Fruit fly (Drosophila melanogaster) whole organism, pupa: Measurements from ENCODE around the gene Cka.

Experiments
- CG10348 ChIP-seq: fragments of 200-800 bp; sonication (Bioruptor generic); IDR thresholded peaks from 2 replicates; pipeline ENCODE4 v1.3.6; 2022; ENCODE audit warnings: missing biosample characterization, missing genetic modification characterization
- CG12605 ChIP-seq: fragments of 200-800 bp; sonication (Bioruptor generic); IDR thresholded peaks from 2 replicates; pipeline ENCODE4 v1.3.6; 2022; ENCODE audit warnings: missing biosample characterization, missing genetic modification characterization
- CG14655 ChIP-seq: fragments of 200-800 bp; sonication (Bioruptor generic); optimal IDR thresholded peaks from 3 replicates; lab custom pipeline; 2017; ENCODE audit warnings: mild to moderate bottlenecking, missing biosample characterization, missing genetic modification reagents, missing genetic modification characterization
- CG15710 ChIP-seq: fragments of 200-800 bp; sonication (Bioruptor generic); optimal IDR thresholded peaks from 2 replicates; lab custom pipeline; 2018; ENCODE audit warnings: missing biosample characterization, mild to moderate bottlenecking, missing genetic modification characterization, moderate library complexity
- CG32121 ChIP-seq: fragments of 200-800 bp; sonication (Bioruptor generic); IDR thresholded peaks from 2 replicates; pipeline ENCODE4 v1.3.6; 2022; ENCODE audit warnings: missing biosample characterization, missing genetic modification characterization
- CG34367 ChIP-seq: fragments of 200-800 bp; sonication (Bioruptor generic); optimal IDR thresholded peaks from 2 replicates; lab custom pipeline; 2018; ENCODE audit warnings: missing biosample characterization, mild to moderate bottlenecking, missing genetic modification characterization
- CG8159 ChIP-seq: fragments of 200-800 bp; sonication (Bioruptor generic); optimal IDR thresholded peaks from 3 replicates; lab custom pipeline; 2018; ENCODE audit warnings: missing biosample characterization, mild to moderate bottlenecking, missing genetic modification characterization, moderate library complexity
- CG9948 ChIP-seq: fragments of 200-800 bp; sonication (Bioruptor generic); optimal IDR thresholded peaks from 2 replicates; lab custom pipeline; 2018; ENCODE audit warnings: missing biosample characterization, mild to moderate bottlenecking, missing genetic modification characterization, moderate library complexity
- Ets98B ChIP-seq: fragments of 200-800 bp; sonication (Bioruptor generic); IDR thresholded peaks from 2 replicates; pipeline ENCODE4 v1.3.6; 2022; ENCODE audit warnings: missing biosample characterization, missing genetic modification characterization
- Snoo ChIP-seq: fragments of 200-800 bp; sonication (Bioruptor generic); optimal IDR thresholded peaks from 3 replicates; lab custom pipeline; 2017; ENCODE audit warnings: missing biosample characterization, mild to moderate bottlenecking, missing genetic modification characterization, inconsistent platforms

- no peak for TF ChIP-seq CG14655 (GFP tag; lab: Kevin White, UChicago)
- no peak for TF ChIP-seq Ets98B (GFP tag; lab: Robert Waterston, UW)
- no peak for TF ChIP-seq CG10348 (GFP tag; lab: Robert Waterston, UW)
- TF ChIP-seq CG15710 (tag; lab: Kevin White, UChicago), result no peak
- TF ChIP-seq CG8159 (tag; lab: Kevin White, UChicago), result no peak
- TF ChIP-seq CG34367 (tag; lab: Kevin White, UChicago), result no peak
- TF ChIP-seq CG9948 (tag; lab: Kevin White, UChicago), result no peak
- TF ChIP-seq Snoo (tag; lab: Kevin White, UChicago), result no peak
- TF ChIP-seq CG12605 (GFP tag; lab: Robert Waterston, UW), result no peak
- no peak for TF ChIP-seq CG32121 (GFP tag; lab: Robert Waterston, UW)
These were observed 26.4 kb upstream of the Cka start, which contains the start of gene Wwox for dm6 chr2L:8004072-8004471.
